Worm (Caenorhabditis elegans) whole organism, L4 larva: Measurements from ENCODE around the gene del-10.

Experiments
- F37D6.2 ChIP-seq: sonication (generic microtip); optimal IDR thresholded peaks from 2 replicates; lab custom pipeline; 2016; ENCODE audit warnings: mild to moderate bottlenecking, missing genetic modification characterization, missing compliant biosample characterization
- F44E2.7 ChIP-seq: fragments of 200-800 bp; sonication (Bioruptor generic); IDR thresholded peaks from 2 replicates; pipeline ENCODE4 v2.1.2; 2022; ENCODE audit warnings: missing genetic modification characterization, missing compliant biosample characterization
- F49E8.2 ChIP-seq: sonication (generic microtip); optimal IDR thresholded peaks from 2 replicates; lab custom pipeline; 2016; ENCODE audit warnings: missing compliant biosample characterization, mild to moderate bottlenecking, missing genetic modification characterization, borderline replicate concordance
- T20F7.1 ChIP-seq: fragments of 200-800 bp; sonication (Bioruptor generic); optimal IDR thresholded peaks from 2 replicates; lab custom pipeline; 2018; ENCODE audit warnings: mild to moderate bottlenecking, missing genetic modification characterization, missing compliant biosample characterization
- Y48G9A.11 ChIP-seq: fragments of 200-800 bp; sonication (Bioruptor generic); IDR thresholded peaks from 2 replicates; pipeline ENCODE4 v1.3.6; 2022; ENCODE audit warnings: missing genetic modification reagents, missing genetic modification characterization, missing compliant biosample characterization
- Y5F2A.4 ChIP-seq: fragments of 200-800 bp; sonication (Bioruptor generic); optimal IDR thresholded peaks from 2 replicates; lab custom pipeline; 2018; ENCODE audit warnings: mild to moderate bottlenecking, missing genetic modification characterization, missing compliant biosample characterization
- aha-1 ChIP-seq: fragments of 150-350 bp; peaks from one replicate; lab custom pipeline; 2014; ENCODE audit warnings: missing biosample characterization, missing genetic modification characterization
- ama-1 ChIP-seq: fragments of 150-350 bp; optimal IDR thresholded peaks from 2 replicates; lab custom pipeline; 2014; ENCODE audit warnings: inconsistent platforms, mixed read lengths
- attf-4 ChIP-seq: sonication (generic microtip); optimal IDR thresholded peaks from 3 replicates; lab custom pipeline; 2017; ENCODE audit warnings: missing biosample characterization, missing genetic modification characterization
- ceh-44 ChIP-seq: fragments of 200-800 bp; sonication (Bioruptor generic); IDR thresholded peaks from 2 replicates; pipeline ENCODE4 v1.3.6; 2022; ENCODE audit warnings: missing genetic modification reagents, missing genetic modification characterization, missing compliant biosample characterization
- ceh-62 ChIP-seq: sonication (generic microtip); optimal IDR thresholded peaks from 2 replicates; lab custom pipeline; 2017; ENCODE audit warnings: missing biosample characterization, missing genetic modification characterization
- ceh-82 ChIP-seq: sonication (generic microtip); optimal IDR thresholded peaks from 2 replicates; lab custom pipeline; 2017; ENCODE audit warnings: missing biosample characterization, missing genetic modification characterization
- ces-1 ChIP-seq: fragments of 150-350 bp; sonication (generic microtip); optimal IDR thresholded peaks from 4 replicates; lab custom pipeline; 2014; ENCODE audit warnings: missing biosample characterization, missing genetic modification reagents, missing genetic modification characterization
- daf-12 ChIP-seq: fragments of 150-350 bp; optimal IDR thresholded peaks from 2 replicates; lab custom pipeline; 2014; ENCODE audit warnings: missing biosample characterization, missing genetic modification reagents, missing genetic modification characterization
- daf-16 ChIP-seq, 3 experiments: sonication (generic microtip); optimal IDR thresholded peaks; 2 replicates each; lab custom pipeline; 2016 to 2017; ENCODE audit warnings: missing genetic modification characterization in 3 of 3, missing genetic modification reagents in 3 of 3, mild to moderate bottlenecking in 2 of 3, missing compliant biosample characterization in 2 of 3, missing biosample characterization in 1 of 3, moderate library complexity in 1 of 3
- dmd-6 ChIP-seq: fragments of 200-800 bp; sonication (Bioruptor generic); IDR thresholded peaks from 2 replicates; pipeline ENCODE4 v1.3.6; 2022; ENCODE audit warnings: missing genetic modification reagents, missing genetic modification characterization, missing compliant biosample characterization
- dmd-8 ChIP-seq: fragments of 200-800 bp; sonication (Bioruptor generic); IDR thresholded peaks from 2 replicates; pipeline ENCODE4 v1.3.6; 2022; ENCODE audit warnings: missing genetic modification characterization, missing compliant biosample characterization
- dpl-1 ChIP-seq: fragments of 150-350 bp; optimal IDR thresholded peaks from 2 replicates; lab custom pipeline; 2014; ENCODE audit warnings: missing biosample characterization, missing genetic modification reagents, missing genetic modification characterization
- duxl-1 ChIP-seq: sonication (generic microtip); optimal IDR thresholded peaks from 2 replicates; lab custom pipeline; 2016; ENCODE audit warnings: mild to moderate bottlenecking, missing genetic modification characterization, moderate library complexity, missing compliant biosample characterization; ENCODE audit not compliant: poor library complexity
- dve-1 ChIP-seq: sonication (generic microtip); optimal IDR thresholded peaks from 2 replicates; lab custom pipeline; 2017; ENCODE audit warnings: antibody characterized with exemption, mild to moderate bottlenecking, missing genetic modification characterization, missing compliant biosample characterization; ENCODE audit not compliant: insufficient read depth
- hif-1 ChIP-seq, 2 experiments: sonication (generic microtip); optimal IDR thresholded peaks; 2 replicates each; lab custom pipeline; 2016 to 2017; ENCODE audit warnings: missing compliant biosample characterization in 2 of 2, missing genetic modification characterization in 2 of 2, missing genetic modification reagents in 2 of 2, missing genotype in 2 of 2, mild to moderate bottlenecking in 1 of 2
- hlh-11 ChIP-seq: fragments of 200-800 bp; sonication (Bioruptor generic); optimal IDR thresholded peaks from 2 replicates; lab custom pipeline; 2018; ENCODE audit warnings: mild to moderate bottlenecking, missing genetic modification characterization, missing compliant biosample characterization
- hlh-30 ChIP-seq: sonication (generic microtip); optimal IDR thresholded peaks from 2 replicates; lab custom pipeline; 2017; ENCODE audit warnings: antibody characterized with exemption, mild to moderate bottlenecking, missing genetic modification characterization, missing compliant biosample characterization; ENCODE audit not compliant: insufficient read depth
- hmg-1.1 ChIP-seq: fragments of 200-800 bp; sonication (Bioruptor generic); IDR thresholded peaks from 2 replicates; pipeline ENCODE4 v1.3.6; 2022; ENCODE audit warnings: missing genetic modification reagents, missing genetic modification characterization, missing compliant biosample characterization
- lin-1 ChIP-seq: fragments of 200-800 bp; sonication (Bioruptor generic); IDR thresholded peaks from 2 replicates; pipeline ENCODE4 v1.3.6; 2022; ENCODE audit warnings: missing genetic modification reagents, missing genetic modification characterization, missing compliant biosample characterization
- lin-13 ChIP-seq: fragments of 150-350 bp; optimal IDR thresholded peaks from 2 replicates; lab custom pipeline; 2014; ENCODE audit warnings: missing biosample characterization, missing genetic modification reagents, missing genetic modification characterization
- lin-38 ChIP-seq: fragments of 200-800 bp; sonication (Bioruptor generic); IDR thresholded peaks from 2 replicates; pipeline ENCODE4 v1.3.6; 2022; ENCODE audit warnings: missing genetic modification reagents, missing genetic modification characterization, missing compliant biosample characterization
- lsy-2 ChIP-seq, 2 experiments: fragments of 150-350 bp in 1 of 2; sonication (generic microtip) in 1 of 2; optimal IDR thresholded peaks; 2 replicates each; lab custom pipeline; 2014 to 2017; ENCODE audit warnings: missing biosample characterization in 2 of 2, missing genetic modification characterization in 2 of 2
- madf-9 ChIP-seq: fragments of 200-800 bp; sonication (Bioruptor generic); conservative IDR thresholded peaks from 2 replicates; pipeline ENCODE4 v1.3.6; 2022; ENCODE audit warnings: missing genetic modification reagents, missing genetic modification characterization, missing compliant biosample characterization
- mes-2 ChIP-seq: sonication (generic microtip); optimal IDR thresholded peaks from 2 replicates; lab custom pipeline; 2016; ENCODE audit warnings: missing genotype, mild to moderate bottlenecking, missing genetic modification characterization, missing compliant biosample characterization; ENCODE audit not compliant: poor library complexity, severe bottlenecking
- mxl-3 ChIP-seq: fragments of 200-800 bp; sonication (Bioruptor generic); optimal IDR thresholded peaks from 2 replicates; lab custom pipeline; 2018; ENCODE audit warnings: mild to moderate bottlenecking, missing genetic modification characterization, missing compliant biosample characterization
- nhr-10 ChIP-seq: fragments of 150-350 bp; optimal IDR thresholded peaks from 2 replicates; lab custom pipeline; 2014; ENCODE audit warnings: missing biosample characterization, missing genetic modification characterization
- nhr-11 ChIP-seq: fragments of 150-350 bp; optimal IDR thresholded peaks from 2 replicates; lab custom pipeline; 2014; ENCODE audit warnings: missing biosample characterization, missing genetic modification characterization
- nhr-111 ChIP-seq: fragments of 200-800 bp; sonication (Bioruptor generic); optimal IDR thresholded peaks from 2 replicates; lab custom pipeline; 2018; ENCODE audit warnings: mild to moderate bottlenecking, missing genetic modification characterization, missing compliant biosample characterization
- nhr-28 ChIP-seq: fragments of 150-350 bp; optimal IDR thresholded peaks from 2 replicates; lab custom pipeline; 2014; ENCODE audit warnings: missing biosample characterization, missing genetic modification characterization
- nhr-42 ChIP-seq: fragments of 200-800 bp; sonication (Bioruptor generic); IDR thresholded peaks from 2 replicates; pipeline ENCODE4 v1.3.6; 2022; ENCODE audit warnings: missing genetic modification characterization, missing compliant biosample characterization
- nhr-76 ChIP-seq: fragments of 150-350 bp; optimal IDR thresholded peaks from 2 replicates; lab custom pipeline; 2014; ENCODE audit warnings: missing biosample characterization, missing genetic modification characterization
- nhr-77 ChIP-seq: fragments of 150-350 bp; optimal IDR thresholded peaks from 2 replicates; lab custom pipeline; 2014; ENCODE audit warnings: missing biosample characterization, missing genetic modification characterization
- pha-4 ChIP-seq, 2 experiments: fragments of 150-350 bp in 1 of 2; fragments of 200-800 bp in 1 of 2; sonication (Bioruptor generic) in 1 of 2; IDR thresholded peaks in 1 of 2; optimal IDR thresholded peaks in 1 of 2; 2 replicates each; pipeline versions ENCODE4 v1.3.6 to Lab custom; 2014 to 2022; ENCODE audit warnings: missing genetic modification characterization in 2 of 2, missing genetic modification reagents in 2 of 2, missing biosample characterization in 1 of 2, missing compliant biosample characterization in 1 of 2
- php-3 ChIP-seq: fragments of 200-800 bp; sonication (Bioruptor generic); IDR thresholded peaks from 2 replicates; pipeline ENCODE4 v1.3.6; 2022; ENCODE audit warnings: missing genetic modification reagents, missing genetic modification characterization, missing compliant biosample characterization
- pqm-1 ChIP-seq: sonication (generic microtip); optimal IDR thresholded peaks from 2 replicates; lab custom pipeline; 2017; ENCODE audit warnings: missing biosample characterization, missing genetic modification characterization
- tra-1 ChIP-seq: fragments of 200-800 bp; sonication (Bioruptor generic); IDR thresholded peaks from 2 replicates; pipeline ENCODE4 v1.3.6; 2022; ENCODE audit warnings: missing genetic modification reagents, missing genetic modification characterization, missing compliant biosample characterization
- vab-7 ChIP-seq: fragments of 200-800 bp; sonication (Bioruptor generic); IDR thresholded peaks from 2 replicates; pipeline ENCODE4 v1.3.6; 2022; ENCODE audit warnings: missing genetic modification reagents, missing genetic modification characterization, missing compliant biosample characterization
- zfp-2 ChIP-seq: sonication (generic microtip); optimal IDR thresholded peaks from 2 replicates; lab custom pipeline; 2016; ENCODE audit warnings: mild to moderate bottlenecking, missing genetic modification characterization, missing compliant biosample characterization
- zip-11 ChIP-seq: fragments of 200-800 bp; sonication (Bioruptor generic); IDR thresholded peaks from 2 replicates; pipeline ENCODE4 v1.3.6; 2022; ENCODE audit warnings: missing genetic modification characterization, missing compliant biosample characterization
- zip-2 ChIP-seq: fragments of 150-350 bp; optimal IDR thresholded peaks from 2 replicates; lab custom pipeline; 2014; ENCODE audit warnings: missing biosample characterization, missing genetic modification characterization
- ztf-11 ChIP-seq: fragments of 150-350 bp; optimal IDR thresholded peaks from 2 replicates; lab custom pipeline; 2014; ENCODE audit warnings: missing biosample characterization, missing genetic modification characterization

del-10 gene

DNA sequence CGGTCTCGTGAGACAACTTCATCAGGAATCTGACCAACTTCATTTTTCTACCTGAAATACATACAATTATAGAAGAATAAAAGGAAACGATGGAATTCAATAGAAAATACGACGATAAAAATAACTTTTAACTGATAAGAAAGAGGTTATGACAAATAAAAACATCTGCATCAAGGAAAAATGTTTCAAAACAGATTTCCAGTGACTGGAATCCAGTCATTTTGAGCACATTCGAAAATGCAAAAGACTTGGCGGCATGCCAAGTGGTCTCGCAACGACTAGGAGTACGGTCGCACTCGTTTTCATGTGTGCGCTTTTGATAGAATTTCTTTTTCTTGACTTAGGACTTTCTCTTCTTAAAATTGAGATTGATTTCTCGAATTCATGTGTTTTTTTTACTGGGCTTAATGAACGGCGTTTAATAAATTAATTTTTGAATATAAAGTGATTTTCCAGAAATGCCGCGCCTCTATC, 7.8 kb upstream of the del-10 start, which contains the start of the genes snr-3 and rsp-5 (continued):
- TF ChIP-seq lin-1 (GFP tag; lab: Robert Waterston, UW) (no peak), ceh-82 (tag; lab: Kevin White, UChicago) (no peak), nhr-111 (no peak), dve-1 (peak; percentile 73), F37D6.2 (tag; lab: Kevin White, UChicago) (no peak), hlh-11 (tag; lab: Kevin White, UChicago) (peak; percentile 54), nhr-10 (tag; lab: Kevin White, UChicago) (no peak), vab-7 (no peak), duxl-1 (peak; percentile 24), ama-1 (lab: Kevin White, UChicago) (peak; percentile 4), lin-13 (peak; percentile 53), lin-38 (GFP tag; lab: Robert Waterston, UW) (peak; percentile 72), hif-1 (tag; optimal IDR thresholded peaks at IDR 0.05; lab: Kevin White, UChicago) (peak in 1 of 2 experiments; percentile 50), dpl-1 (GFP tag; lab: Kevin White, UChicago) (peak; percentile 81), aha-1 (tag; lab: Kevin White, UChicago) (peak; percentile 95), nhr-28 (peak; percentile 58), pha-4 (GFP tag; IDR thresholded peaks at IDR 0.05; lab: Robert Waterston, UW) (no peak), pha-4 (tag; optimal IDR thresholded peaks at IDR 0.05; lab: Kevin White, UChicago) (peak; percentile 91), mes-2 (tag; lab: Kevin White, UChicago) (peak; percentile 82), ceh-44 (no peak), dmd-8 (no peak)

DNA sequence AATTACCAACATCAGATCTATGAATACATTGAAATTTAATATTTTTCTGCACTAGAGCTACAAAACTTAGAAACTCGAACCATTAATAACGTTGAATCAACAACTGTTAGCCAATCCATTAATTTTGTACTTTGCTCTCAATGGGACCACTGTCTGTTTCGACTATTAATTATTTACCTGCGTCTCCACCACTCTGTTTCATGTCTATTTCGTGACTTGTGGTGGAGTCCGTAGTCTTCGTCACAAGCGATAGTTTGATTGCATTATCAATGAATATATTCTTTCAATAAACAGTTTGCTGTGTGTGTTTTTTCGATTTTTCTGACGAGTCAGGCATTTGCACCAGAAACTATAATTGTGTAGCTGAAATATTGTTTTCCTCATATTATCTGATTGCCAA, 4.4 kb upstream of the del-10 start:
- no peak for TF ChIP-seq attf-4 (tag; lab: Kevin White, UChicago)
- no peak for TF ChIP-seq lsy-2 (tag; optimal IDR thresholded peaks at IDR 0.05; lab: Kevin White, UChicago)
- no peak for TF ChIP-seq tra-1 (GFP tag; lab: Robert Waterston, UW)
- no peak for TF ChIP-seq F49E8.2 (tag; lab: Kevin White, UChicago)
- TF ChIP-seq T20F7.1 (GFP tag; lab: Kevin White, UChicago) = no peak
- no peak for TF ChIP-seq lin-13
- no peak for TF ChIP-seq nhr-11 (tag; lab: Kevin White, UChicago)
- no peak for TF ChIP-seq zip-2 (tag; lab: Kevin White, UChicago)
- no peak for TF ChIP-seq hlh-30 (tag; lab: Kevin White, UChicago)
- TF ChIP-seq daf-12 (tag; lab: Kevin White, UChicago) = no peak
- no peak for TF ChIP-seq nhr-76 (tag; lab: Kevin White, UChicago)
- no peak for TF ChIP-seq F44E2.7 (GFP tag; lab: Robert Waterston, UW)
- TF ChIP-seq zfp-2 (tag; lab: Kevin White, UChicago) = no peak
- TF ChIP-seq madf-9 (GFP tag; lab: Robert Waterston, UW) = no peak
- no peak for TF ChIP-seq ceh-62
- TF ChIP-seq hlh-11 (tag; lab: Kevin White, UChicago) = peak; percentile 61
- 0 out of 2 replicates have a peak, but pooled peaks have one; percentile 8 for TF ChIP-seq php-3 (GFP tag; lab: Robert Waterston, UW)
- TF ChIP-seq ces-1 (GFP tag; lab: Kevin White, UChicago) = no peak
- TF ChIP-seq hmg-1.1 (GFP tag; lab: Robert Waterston, UW) = no peak
- TF ChIP-seq nhr-111 = no peak
- peak; percentile 25 for TF ChIP-seq dve-1
- no peak for TF ChIP-seq mxl-3 (GFP tag; lab: Kevin White, UChicago)
- no peak for TF ChIP-seq ztf-11
- peak; percentile 58 for TF ChIP-seq dmd-6 (GFP tag; lab: Robert Waterston, UW)
- TF ChIP-seq nhr-77 (tag; lab: Kevin White, UChicago) = peak; percentile 37
- no peak for TF ChIP-seq Y48G9A.11
- no peak for TF ChIP-seq Y5F2A.4 (GFP tag; lab: Kevin White, UChicago)
- TF ChIP-seq duxl-1 = no peak
- TF ChIP-seq zip-11 = no peak
- TF ChIP-seq dpl-1 (GFP tag; lab: Kevin White, UChicago) = no peak
- peak; percentile 99 for TF ChIP-seq nhr-28
- TF ChIP-seq nhr-42 (GFP tag; lab: Robert Waterston, UW) = no peak
- no peak for TF ChIP-seq daf-16 (GFP tag; optimal IDR thresholded peaks at IDR 0.05; lab: Kevin White, UChicago)
- peak; percentile 56 for TF ChIP-seq daf-16 (tag; optimal IDR thresholded peaks at IDR 0.05; lab: Kevin White, UChicago)
- TF ChIP-seq pqm-1 (tag; lab: Kevin White, UChicago) = peak; percentile 83
- TF ChIP-seq, all 104 proteins: peak for 8
